Fruit fly (Drosophila melanogaster) whole organism, embryonic: Measurements from ENCODE around the gene drl.

Experiments
- Aef1 ChIP-seq: fragments of 200-800 bp; sonication (Bioruptor generic); IDR thresholded peaks from 3 replicates; pipeline ENCODE4 v1.3.6; 2022; ENCODE audit warnings: missing biosample characterization, missing genetic modification characterization
- CG10462 ChIP-seq: fragments of 200-800 bp; sonication (Bioruptor generic); optimal IDR thresholded peaks from 2 replicates; lab custom pipeline; 2016; ENCODE audit warnings: missing biosample characterization, missing genetic modification characterization
- CG12219 ChIP-seq: fragments of 200-800 bp; sonication (Bioruptor generic); optimal IDR thresholded peaks from 3 replicates; lab custom pipeline; 2018; ENCODE audit warnings: missing biosample characterization, mild to moderate bottlenecking, missing genetic modification characterization
- CG12236 ChIP-seq: fragments of 200-800 bp; sonication (Bioruptor generic); optimal IDR thresholded peaks from 2 replicates; lab custom pipeline; 2016; ENCODE audit warnings: missing biosample characterization, missing genetic modification characterization
- CG1233 ChIP-seq: fragments of 200-800 bp; sonication (Bioruptor generic); optimal IDR thresholded peaks from 4 replicates; lab custom pipeline; 2018; ENCODE audit warnings: missing biosample characterization, mild to moderate bottlenecking, missing genetic modification characterization
- CG14050 ChIP-seq: fragments of 200-800 bp; sonication (Bioruptor generic); IDR thresholded peaks from 3 replicates; pipeline ENCODE4 v1.3.6; 2022; ENCODE audit warnings: missing biosample characterization, missing genetic modification characterization
- CG14667 ChIP-seq: fragments of 200-800 bp; sonication (Bioruptor generic); IDR thresholded peaks from 2 replicates; pipeline ENCODE4 v1.3.6; 2022; ENCODE audit warnings: missing biosample characterization, missing genetic modification characterization
- CG15269 ChIP-seq: fragments of 200-800 bp; sonication (Bioruptor generic); optimal IDR thresholded peaks from 2 replicates; lab custom pipeline; 2018; ENCODE audit warnings: missing biosample characterization, mild to moderate bottlenecking, missing genetic modification characterization, moderate library complexity
- CG1603 ChIP-seq: fragments of 200-800 bp; sonication (Bioruptor generic); optimal IDR thresholded peaks from 2 replicates; lab custom pipeline; 2019; ENCODE audit warnings: missing biosample characterization, mild to moderate bottlenecking, missing genetic modification characterization, moderate library complexity
- CG18262 ChIP-seq: fragments of 200-800 bp; optimal IDR thresholded peaks from 3 replicates; lab custom pipeline; 2019; ENCODE audit warnings: missing biosample characterization, mild to moderate bottlenecking, missing genetic modification characterization, moderate library complexity
- CG2120 ChIP-seq: fragments of 200-800 bp; sonication (Bioruptor generic); optimal IDR thresholded peaks from 3 replicates; lab custom pipeline; 2016; ENCODE audit warnings: missing biosample characterization, missing genetic modification characterization
- CG2712 ChIP-seq: fragments of 200-800 bp; optimal IDR thresholded peaks from 3 replicates; lab custom pipeline; 2019; ENCODE audit warnings: missing biosample characterization, mild to moderate bottlenecking, missing genetic modification characterization, moderate library complexity
- CG30403 ChIP-seq: fragments of 200-800 bp; sonication (Bioruptor generic); optimal IDR thresholded peaks from 3 replicates; lab custom pipeline; 2016; ENCODE audit warnings: missing biosample characterization, missing genetic modification characterization
- CG31224 ChIP-seq: fragments of 200-800 bp; sonication (Bioruptor generic); IDR thresholded peaks from 2 replicates; pipeline ENCODE4 v1.3.6; 2022; ENCODE audit warnings: missing biosample characterization, missing genetic modification characterization
- CG33557 ChIP-seq: fragments of 200-800 bp; sonication (Bioruptor generic); optimal IDR thresholded peaks from 2 replicates; lab custom pipeline; 2019; ENCODE audit warnings: missing biosample characterization, mild to moderate bottlenecking, missing genetic modification characterization, moderate library complexity
- CG3838 ChIP-seq: fragments of 200-800 bp; sonication (Bioruptor generic); optimal IDR thresholded peaks from 3 replicates; lab custom pipeline; 2016; ENCODE audit warnings: missing biosample characterization, missing genetic modification characterization
- CG3847 ChIP-seq: fragments of 200-800 bp; sonication (Bioruptor generic); IDR thresholded peaks from 2 replicates; pipeline ENCODE4 v1.3.6; 2022; ENCODE audit warnings: missing biosample characterization, missing genetic modification characterization
- CG6683 ChIP-seq: fragments of 200-800 bp; sonication (Bioruptor generic); optimal IDR thresholded peaks from 2 replicates; lab custom pipeline; 2017; ENCODE audit warnings: missing biosample characterization, mild to moderate bottlenecking, missing genetic modification characterization, missing genetic modification reagents
- CG7271 ChIP-seq: fragments of 200-800 bp; sonication (Bioruptor generic); optimal IDR thresholded peaks from 2 replicates; lab custom pipeline; 2018; ENCODE audit warnings: missing biosample characterization, mild to moderate bottlenecking, missing genetic modification characterization, moderate library complexity
- CG7357 ChIP-seq: fragments of 200-800 bp; sonication (Bioruptor generic); IDR thresholded peaks from 3 replicates; pipeline ENCODE4 v1.3.6; 2022; ENCODE audit warnings: missing biosample characterization, missing genetic modification characterization
- CG7839 ChIP-seq: fragments of 200-800 bp; sonication (Bioruptor generic); optimal IDR thresholded peaks from 3 replicates; lab custom pipeline; 2018; ENCODE audit warnings: missing biosample characterization, mild to moderate bottlenecking, missing genetic modification characterization, moderate library complexity
- CG9609 ChIP-seq: fragments of 200-800 bp; sonication (Bioruptor generic); optimal IDR thresholded peaks from 3 replicates; lab custom pipeline; 2016; ENCODE audit warnings: missing biosample characterization, missing genetic modification characterization
- CG9932 ChIP-seq: fragments of 200-800 bp; sonication (Bioruptor generic); IDR thresholded peaks from 2 replicates; pipeline ENCODE4 v1.3.6; 2022; ENCODE audit warnings: missing biosample characterization, missing genetic modification characterization
- Camta ChIP-seq: fragments of 200-800 bp; sonication (Bioruptor generic); optimal IDR thresholded peaks from 2 replicates; lab custom pipeline; 2016; ENCODE audit warnings: missing biosample characterization, missing genetic modification characterization
- ERR ChIP-seq: fragments of 200-800 bp; sonication (Bioruptor generic); optimal IDR thresholded peaks from 2 replicates; lab custom pipeline; 2016; ENCODE audit warnings: missing biosample characterization, missing genetic modification characterization
- Ets97D ChIP-seq: fragments of 200-800 bp; sonication (Bioruptor generic); optimal IDR thresholded peaks from 3 replicates; lab custom pipeline; 2016; ENCODE audit warnings: missing biosample characterization, missing genetic modification characterization
- HmgZ ChIP-seq: fragments of 200-800 bp; sonication (Bioruptor generic); optimal IDR thresholded peaks from 2 replicates; lab custom pipeline; 2018; ENCODE audit warnings: missing biosample characterization, mild to moderate bottlenecking, missing genetic modification characterization
- Hsf ChIP-seq: fragments of 200-800 bp; sonication (Bioruptor generic); optimal IDR thresholded peaks from 3 replicates; lab custom pipeline; 2016; ENCODE audit warnings: missing biosample characterization, missing genetic modification characterization
- Mad ChIP-seq: fragments of 200-800 bp; sonication (Bioruptor generic); optimal IDR thresholded peaks from 2 replicates; lab custom pipeline; 2016; ENCODE audit warnings: missing biosample characterization, missing genetic modification characterization
- NK7.1 ChIP-seq: fragments of 200-800 bp; sonication (Bioruptor generic); optimal IDR thresholded peaks from 3 replicates; lab custom pipeline; 2016; ENCODE audit warnings: missing biosample characterization, missing genetic modification characterization
- Ptx1 ChIP-seq: fragments of 200-800 bp; sonication (Bioruptor generic); IDR thresholded peaks from 2 replicates; pipeline ENCODE4 v1.3.6; 2022; ENCODE audit warnings: missing biosample characterization, missing genetic modification characterization
- Rx ChIP-seq: fragments of 200-800 bp; sonication (Bioruptor generic); IDR thresholded peaks from 2 replicates; pipeline ENCODE4 v1.3.6; 2022; ENCODE audit warnings: missing biosample characterization, missing genetic modification characterization
- Sox102F ChIP-seq: fragments of 200-800 bp; sonication (Bioruptor generic); optimal IDR thresholded peaks from 2 replicates; lab custom pipeline; 2018; ENCODE audit warnings: missing biosample characterization, mild to moderate bottlenecking, missing genetic modification characterization, moderate library complexity
- Stat92E ChIP-seq, 3 experiments: fragments of >200 bp in 2 of 3; fragments of 200-800 bp in 1 of 3; sonication (Bioruptor generic) in 1 of 3; optimal IDR thresholded peaks; 2 replicates each; lab custom pipeline; 2017 to 2019; ENCODE audit warnings: missing biosample characterization in 3 of 3, missing genetic modification characterization in 3 of 3, mild to moderate bottlenecking in 1 of 3, moderate library complexity in 1 of 3
- Taf1 ChIP-seq: fragments of 200-800 bp; sonication (Bioruptor generic); IDR thresholded peaks from 2 replicates; pipeline ENCODE4 v1.3.6; 2022; ENCODE audit warnings: missing biosample characterization, missing genetic modification characterization
- Usf ChIP-seq: fragments of 200-800 bp; sonication (Bioruptor generic); optimal IDR thresholded peaks from 2 replicates; lab custom pipeline; 2017; ENCODE audit warnings: missing genotype, missing biosample characterization, missing genetic modification characterization
- Xrp1 ChIP-seq: fragments of 200-800 bp; sonication (Bioruptor generic); IDR thresholded peaks from 2 replicates; pipeline ENCODE4 v1.3.6; 2022; ENCODE audit warnings: missing biosample characterization, missing genetic modification characterization
- YL-1 ChIP-seq: fragments of 200-800 bp; sonication (Bioruptor generic); optimal IDR thresholded peaks from 3 replicates; lab custom pipeline; 2017; ENCODE audit warnings: missing biosample characterization, mild to moderate bottlenecking, missing genetic modification characterization
- al ChIP-seq: fragments of 200-800 bp; sonication (Bioruptor generic); IDR thresholded peaks from 2 replicates; pipeline ENCODE4 v1.3.6; 2022; ENCODE audit warnings: missing biosample characterization, missing genetic modification characterization
- bowl ChIP-seq: fragments of 200-800 bp; sonication (Bioruptor generic); IDR thresholded peaks from 2 replicates; pipeline ENCODE4 v1.3.6; 2022; ENCODE audit warnings: missing biosample characterization, missing genetic modification characterization
- chif ChIP-seq, 2 experiments: fragments of 200-800 bp; sonication (Bioruptor generic); optimal IDR thresholded peaks; 3 replicates each; lab custom pipeline; 2016; ENCODE audit warnings: missing biosample characterization in 2 of 2, missing genetic modification characterization in 2 of 2
- croc ChIP-seq: fragments of 200-800 bp; sonication (Bioruptor generic); conservative IDR thresholded peaks from 3 replicates; pipeline ENCODE4 v1.3.6; 2022; ENCODE audit warnings: missing biosample characterization, missing genetic modification characterization
- dysf ChIP-seq: fragments of 200-800 bp; sonication (Bioruptor generic); IDR thresholded peaks from 3 replicates; pipeline ENCODE4 v1.3.6; 2022; ENCODE audit warnings: missing biosample characterization, missing genetic modification characterization
- emc ChIP-seq: fragments of 200-800 bp; sonication (Bioruptor generic); optimal IDR thresholded peaks from 2 replicates; lab custom pipeline; 2016; ENCODE audit warnings: missing biosample characterization, missing genetic modification characterization
- ems ChIP-seq: fragments of 200-800 bp; sonication (Bioruptor generic); optimal IDR thresholded peaks from 3 replicates; lab custom pipeline; 2016; ENCODE audit warnings: missing biosample characterization, missing genetic modification characterization
- hbn ChIP-seq: fragments of 200-800 bp; sonication (Bioruptor generic); IDR thresholded peaks from 2 replicates; pipeline ENCODE4 v1.3.6; 2022; ENCODE audit warnings: missing biosample characterization, missing genetic modification characterization; ENCODE audit not compliant: partially characterized antibody
- lilli ChIP-seq: fragments of 200-800 bp; sonication (Bioruptor generic); optimal IDR thresholded peaks from 3 replicates; lab custom pipeline; 2016; ENCODE audit warnings: missing biosample characterization, missing genetic modification characterization
- nmo ChIP-seq: fragments of 200-800 bp; sonication (Bioruptor generic); optimal IDR thresholded peaks from 2 replicates; lab custom pipeline; 2018; ENCODE audit warnings: missing biosample characterization, mild to moderate bottlenecking, missing genetic modification characterization, moderate library complexity
- pzg ChIP-seq: fragments of 200-800 bp; sonication (Bioruptor generic); optimal IDR thresholded peaks from 3 replicates; lab custom pipeline; 2018; ENCODE audit warnings: missing biosample characterization, mild to moderate bottlenecking, missing genetic modification characterization, moderate library complexity
- rib ChIP-seq: fragments of 200-800 bp; sonication (Bioruptor generic); IDR thresholded peaks from 2 replicates; pipeline ENCODE4 v1.3.6; 2022; ENCODE audit warnings: missing biosample characterization, missing genetic modification characterization
- unpg ChIP-seq: fragments of 200-800 bp; sonication (Bioruptor generic); optimal IDR thresholded peaks from 3 replicates; lab custom pipeline; 2018; ENCODE audit warnings: missing biosample characterization, mild to moderate bottlenecking, missing genetic modification characterization, moderate library complexity
- zfh2 ChIP-seq: fragments of 200-800 bp; sonication (Bioruptor generic); optimal IDR thresholded peaks from 2 replicates; lab custom pipeline; 2016; ENCODE audit warnings: missing biosample characterization, missing genetic modification characterization

drl gene

DNA sequence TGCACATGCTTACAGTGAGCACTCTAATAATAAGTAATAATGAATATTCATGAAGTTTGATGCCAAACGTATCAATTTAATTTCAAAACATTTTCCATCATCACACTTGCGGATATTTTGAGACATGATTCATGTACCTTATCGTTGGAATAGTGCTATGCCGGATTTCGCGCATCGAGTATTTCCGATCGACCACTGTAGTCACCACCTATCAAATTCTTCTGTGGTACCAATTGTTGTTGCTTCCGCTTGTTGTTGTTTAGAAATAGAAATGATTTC, 49.2 kb upstream of the drl start (continued):
- TF ChIP-seq hbn (GFP tag; lab: Robert Waterston, UW) (no peak), CG12219 (GFP tag; lab: Kevin White, UChicago) (peak; percentile 2), zfh2 (peak; percentile 61), CG33557 (no peak), Taf1 (peak; percentile 59), CG9932 (GFP tag; lab: Robert Waterston, UW) (peak; percentile 78), lilli (peak; percentile 62), unpg (peak; percentile 31), Hsf (GFP tag; lab: Kevin White, UChicago) (peak; percentile 44), CG18262 (tag; lab: Kevin White, UChicago) (no peak), CG3847 (GFP tag; lab: Robert Waterston, UW) (peak; percentile 26; the same call in 1 of the 2 replicates), CG14050 (GFP tag; lab: Robert Waterston, UW) (no peak), CG7271 (tag; lab: Kevin White, UChicago) (no peak), ERR (GFP tag; lab: Kevin White, UChicago) (peak; percentile 5), bowl (GFP tag; lab: Robert Waterston, UW) (no peak), Stat92E (GFP tag; optimal IDR thresholded peaks at IDR 0.05; lab: Kevin White, UChicago) (no peak), nmo (peak; percentile 25), CG12236 (no peak), chif (GFP tag; optimal IDR thresholded peaks at IDR 0.05; lab: Kevin White, UChicago) (no peak), CG3838 (GFP tag; lab: Kevin White, UChicago) (no peak), CG2120 (GFP tag; lab: Kevin White, UChicago) (peak; percentile 84), Aef1 (peak; percentile 59; the same call in 1 of the 3 replicates), emc (GFP tag; lab: Kevin White, UChicago) (no peak), Mad (GFP tag; lab: Kevin White, UChicago) (peak; percentile 10), CG2712 (tag; lab: Kevin White, UChicago) (peak; percentile 27), CG9609 (GFP tag; lab: Kevin White, UChicago) (peak; percentile 5), CG7357 (GFP tag; lab: Robert Waterston, UW) (no peak), CG14667 (GFP tag; lab: Robert Waterston, UW) (no peak), CG7839 (tag; lab: Kevin White, UChicago) (peak; percentile 65), CG1603 (peak; percentile 48), CG6683 (GFP tag; lab: Kevin White, UChicago) (peak; percentile 12), YL-1 (GFP tag; lab: Kevin White, UChicago) (no peak), Rx (no peak), CG15269 (peak; percentile 1), CG1233 (no peak), Sox102F (GFP tag; lab: Kevin White, UChicago) (peak; percentile 31), pzg (GFP tag; lab: Kevin White, UChicago) (no peak), Ets97D (GFP tag; lab: Kevin White, UChicago) (no peak), dysf (GFP tag; lab: Robert Waterston, UW) (peak; percentile 53), Usf (GFP tag; lab: Kevin White, UChicago) (no peak), Xrp1 (GFP tag; lab: Robert Waterston, UW) (peak; percentile 26; the same call in 1 of the 2 replicates), Camta (GFP tag; lab: Kevin White, UChicago) (no peak), CG31224 (GFP tag; lab: Robert Waterston, UW) (0 out of 2 replicates have a peak, but pooled peaks have one; percentile 14), CG10462 (no peak), al (GFP tag; lab: Robert Waterston, UW) (0 out of 2 replicates have a peak, but pooled peaks have one; percentile 16), croc (no peak), Ptx1 (peak; percentile 49; the same call in 1 of the 2 replicates), rib (GFP tag; lab: Robert Waterston, UW) (0 out of 2 replicates have a peak, but pooled peaks have one; percentile 27), ems (GFP tag; lab: Kevin White, UChicago) (peak; percentile 29), HmgZ (peak; percentile 9), NK7.1 (GFP tag; lab: Kevin White, UChicago) (no peak), CG30403 (GFP tag; lab: Kevin White, UChicago) (peak; percentile 18)
